Worm (Caenorhabditis elegans): ENCODE data around the gene ddr-2.

Gene ddr-2

DNA sequence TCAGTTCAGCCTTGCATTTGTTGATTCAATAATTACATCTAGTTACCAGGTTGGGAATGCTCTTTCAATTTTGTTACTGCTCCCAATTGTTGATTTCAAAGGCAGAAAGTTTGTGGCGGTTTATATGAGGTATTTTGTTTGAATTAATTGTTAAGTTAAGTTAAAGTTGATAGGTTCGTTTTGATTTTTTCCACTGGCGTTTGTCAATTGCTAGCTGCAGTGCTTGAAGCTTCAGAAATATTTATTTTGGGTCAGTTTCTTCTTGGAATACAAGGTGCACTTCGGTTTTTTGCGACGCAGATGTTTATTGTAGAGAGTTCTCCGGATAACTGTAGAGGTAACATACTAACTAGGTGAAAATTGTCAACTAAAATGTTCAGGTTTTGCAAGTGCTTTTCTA, 13.3 kb upstream of the ddr-2 start, which contains the start of gene F11D5.5:
TSS of gene F11D5.5 (plus strand) at position 301 of the 400 bp plus-strand sequence.
- TF ChIP-seq elt-1 (tag; optimal IDR thresholded peaks at IDR 0.05): no peak
- no peak for TF ChIP-seq aly-2 (tag; optimal IDR thresholded peaks at IDR 0.05)
- no peak for TF ChIP-seq daf-12 (tag; optimal IDR thresholded peaks at IDR 0.05)
- TF ChIP-seq nhr-28 (tag; optimal IDR thresholded peaks at IDR 0.05): no peak
- TF ChIP-seq nhr-43 (tag; optimal IDR thresholded peaks at IDR 0.05; ENCODE audit: poor library complexity, severe bottlenecking): no peak
- TF ChIP-seq ceh-9 (tag; optimal IDR thresholded peaks at IDR 0.05): no peak
- no peak for TF ChIP-seq R02D3.7 (tag; optimal IDR thresholded peaks at IDR 0.05)
- no peak for TF ChIP-seq eor-1 (tag; optimal IDR thresholded peaks at IDR 0.05)
- TF ChIP-seq lin-15B (tag; optimal IDR thresholded peaks at IDR 0.05): no peak
- TF ChIP-seq zag-1 (tag; optimal IDR thresholded peaks at IDR 0.05): no peak
- TF ChIP-seq hmg-11 (tag; optimal IDR thresholded peaks at IDR 0.05): no peak
- TF ChIP-seq nhr-11 (tag; optimal IDR thresholded peaks at IDR 0.05): no peak

DNA sequence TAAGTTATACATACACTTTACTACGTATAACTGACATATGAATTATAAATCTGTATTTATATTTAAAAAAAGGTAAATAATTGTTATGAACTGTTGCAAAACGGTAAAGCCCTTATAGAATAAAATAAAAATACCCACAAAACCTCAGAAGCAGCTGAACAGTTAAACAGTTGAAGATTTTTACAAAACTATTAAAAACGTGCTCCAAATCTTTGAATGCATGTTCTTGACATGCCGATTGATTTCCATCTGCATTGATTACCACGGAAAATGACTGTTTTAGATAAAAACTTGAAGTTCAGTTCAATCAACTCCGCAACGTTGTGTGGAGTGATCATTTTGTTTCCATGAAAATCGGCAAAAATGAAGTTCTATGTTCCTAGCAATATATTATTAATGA, 11.0 kb upstream of the ddr-2 start, which contains the start of gene F11D5.7:
TSS of gene F11D5.7 (plus strand) at position 301 of the 400 bp plus-strand sequence.
- TF ChIP-seq pha-4 (tag; optimal IDR thresholded peaks at IDR 0.05) (no peak), zag-1 (tag; optimal IDR thresholded peaks at IDR 0.05) (no peak), R02D3.7 (tag; optimal IDR thresholded peaks at IDR 0.05) (no peak), elt-3 (tag; optimal IDR thresholded peaks at IDR 0.05) (no peak), tbx-2 (tag; optimal IDR thresholded peaks at IDR 0.05) (no peak), ztf-4 (tag; optimal IDR thresholded peaks at IDR 0.05) (no peak), ama-1 (optimal IDR thresholded peaks at IDR 0.05) (no peak), nhr-11 (tag; optimal IDR thresholded peaks at IDR 0.05) (no peak), skn-1 (tag; optimal IDR thresholded peaks at IDR 0.05) (no peak), hmg-11 (tag; optimal IDR thresholded peaks at IDR 0.05) (no peak), mdl-1 (tag; optimal IDR thresholded peaks at IDR 0.05) (no peak), egl-27 (tag; optimal IDR thresholded peaks at IDR 0.05) (no peak), nhr-77 (tag; optimal IDR thresholded peaks at IDR 0.05) (no peak), fkh-2 (tag; optimal IDR thresholded peaks at IDR 0.05) (no peak), ceh-16 (tag; optimal IDR thresholded peaks at IDR 0.05) (no peak), snpc-4 (tag; optimal IDR thresholded peaks at IDR 0.05) (no peak), nhr-43 (tag; optimal IDR thresholded peaks at IDR 0.05; ENCODE audit: poor library complexity, severe bottlenecking) (no peak), eor-1 (tag; optimal IDR thresholded peaks at IDR 0.05) (no peak), nhr-25 (tag; optimal IDR thresholded peaks at IDR 0.05) (no peak)

DNA sequence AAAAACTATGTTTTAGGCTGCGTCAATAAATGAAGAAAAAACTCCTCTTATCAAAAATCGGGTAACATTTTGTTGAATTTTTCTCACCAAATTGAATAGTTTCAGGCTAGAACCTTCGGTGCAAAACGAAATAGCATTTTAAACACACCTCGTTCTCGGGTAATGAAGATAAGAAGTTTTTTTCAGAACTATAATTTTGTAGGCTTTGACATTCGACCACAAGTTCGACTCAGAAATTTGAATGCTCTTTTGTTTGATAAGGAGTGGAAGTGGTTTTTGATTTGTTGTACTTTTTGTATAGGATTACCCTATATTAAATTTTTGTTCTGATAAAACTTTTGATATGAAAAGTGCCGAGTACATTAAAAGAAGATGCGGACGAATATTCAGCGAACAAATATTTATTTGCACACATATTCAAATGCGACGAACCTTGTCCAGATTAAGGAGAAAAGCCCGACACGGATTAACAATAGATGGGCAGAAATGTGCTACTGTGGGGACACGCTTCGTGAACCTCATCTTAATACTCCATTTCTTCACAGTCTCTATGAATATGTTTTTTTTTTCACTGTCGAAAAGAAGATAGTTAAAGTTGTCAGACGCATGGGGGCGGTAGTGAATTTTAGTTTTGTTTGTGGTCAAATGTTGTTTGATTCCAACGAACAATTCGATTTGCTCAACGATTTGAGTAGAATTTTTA, 8.4 kb upstream of the ddr-2 start:
- TF ChIP-seq fkh-10 (GFP tag; optimal IDR thresholded peaks at IDR 0.05) (no peak), ztf-4 (tag; optimal IDR thresholded peaks at IDR 0.05) (no peak), elt-3 (tag; optimal IDR thresholded peaks at IDR 0.05) (no peak), zag-1 (tag; optimal IDR thresholded peaks at IDR 0.05) (no peak), nhr-76 (tag; optimal IDR thresholded peaks at IDR 0.05) (peak; percentile 28), mdl-1 (tag; optimal IDR thresholded peaks at IDR 0.05) (no peak), tbx-2 (tag; optimal IDR thresholded peaks at IDR 0.05) (no peak), elt-2 (tag; optimal IDR thresholded peaks at IDR 0.05) (peak; percentile 90), unc-62 (GFP tag; optimal IDR thresholded peaks at IDR 0.05) (no peak), eor-1 (tag; optimal IDR thresholded peaks at IDR 0.05) (no peak), R02D3.7 (tag; optimal IDR thresholded peaks at IDR 0.05) (no peak), pqm-1 (tag; optimal IDR thresholded peaks at IDR 0.05) (peak; percentile 93), snpc-4 (tag; optimal IDR thresholded peaks at IDR 0.05) (no peak), ZK546.5 (tag; optimal IDR thresholded peaks at IDR 0.05) (no peak), pha-4 (tag; optimal IDR thresholded peaks at IDR 0.05) (peak; percentile 45), sea-2 (GFP tag; optimal IDR thresholded peaks at IDR 0.05) (no peak), ceh-16 (tag; optimal IDR thresholded peaks at IDR 0.05) (no peak)

DNA sequence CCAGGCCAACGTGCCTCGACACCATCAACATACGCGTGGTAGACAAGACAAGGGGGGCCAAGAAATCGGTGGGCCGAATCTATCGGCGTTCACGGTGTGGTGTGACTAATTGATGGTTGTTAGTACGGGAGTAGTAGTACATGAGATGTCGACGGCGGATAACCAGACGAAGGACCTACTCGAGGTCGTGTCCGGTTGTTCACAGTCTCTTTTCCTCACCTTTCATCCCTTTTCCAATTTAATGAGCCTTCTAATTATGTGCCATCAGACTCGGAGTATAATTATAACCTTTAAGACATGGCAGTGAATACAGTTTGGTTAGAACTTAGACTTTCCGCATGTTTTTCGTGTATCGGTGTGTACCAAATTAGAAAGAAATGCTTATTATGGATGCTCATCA, 4.4 kb upstream of the ddr-2 start:
- no peak for TF ChIP-seq nfya-1 (tag; optimal IDR thresholded peaks at IDR 0.05; ENCODE audit: insufficient read depth)
- TF ChIP-seq lsy-12 (tag; optimal IDR thresholded peaks at IDR 0.05): no peak
- TF ChIP-seq unc-62 (GFP tag; optimal IDR thresholded peaks at IDR 0.05): no peak
- TF ChIP-seq mml-1 (tag; optimal IDR thresholded peaks at IDR 0.05): no peak
- TF ChIP-seq nhr-76 (tag; optimal IDR thresholded peaks at IDR 0.05): no peak
- TF ChIP-seq ceh-16 (tag; optimal IDR thresholded peaks at IDR 0.05): no peak
- no peak for TF ChIP-seq jun-1 (tag; optimal IDR thresholded peaks at IDR 0.05)
- TF ChIP-seq nhr-77 (tag; optimal IDR thresholded peaks at IDR 0.05): no peak
- TF ChIP-seq egl-27 (tag; optimal IDR thresholded peaks at IDR 0.05): no peak
- TF ChIP-seq skn-1 (tag; optimal IDR thresholded peaks at IDR 0.05): no peak
- TF ChIP-seq ceh-82 (tag; optimal IDR thresholded peaks at IDR 0.05): no peak
